Fruit fly (Drosophila melanogaster) whole organism, embryonic: ENCODE data around the gene Fas3.
A peak's percentile ranks its signal among the peaks of the same experiment; 100 is the strongest.

Source experiments
- Asciz ChIP-seq: fragments of 200-800 bp; sonication (Bioruptor generic); optimal IDR thresholded peaks from 2 replicates; lab custom pipeline; 2017; ENCODE audit warnings: missing biosample characterization, mild to moderate bottlenecking, missing genetic modification characterization, missing genetic modification reagents
- BtbVII ChIP-seq: fragments of 200-800 bp; sonication (Bioruptor generic); optimal IDR thresholded peaks from 3 replicates; lab custom pipeline; 2017; ENCODE audit warnings: missing biosample characterization, mild to moderate bottlenecking, missing genetic modification characterization
- CG10654 ChIP-seq: fragments of 200-800 bp; sonication (Bioruptor generic); optimal IDR thresholded peaks from 2 replicates; lab custom pipeline; 2016; ENCODE audit warnings: missing biosample characterization, missing genetic modification characterization
- CG11085 ChIP-seq: fragments of 200-800 bp; sonication (Bioruptor generic); IDR thresholded peaks from 2 replicates; pipeline ENCODE4 v1.3.6; 2022; ENCODE audit warnings: missing biosample characterization, missing genetic modification characterization
- CG11456 ChIP-seq: fragments of 200-800 bp; sonication (Bioruptor generic); IDR thresholded peaks from 3 replicates; pipeline ENCODE4 v1.3.6; 2022; ENCODE audit warnings: missing biosample characterization, missing genetic modification characterization
- CG12155 ChIP-seq: fragments of 200-800 bp; sonication (Bioruptor generic); optimal IDR thresholded peaks from 3 replicates; lab custom pipeline; 2016; ENCODE audit warnings: missing biosample characterization, missing genetic modification characterization
- CG12391 ChIP-seq: fragments of 200-800 bp; sonication (Bioruptor generic); optimal IDR thresholded peaks from 3 replicates; lab custom pipeline; 2018; ENCODE audit warnings: missing biosample characterization, mild to moderate bottlenecking, missing genetic modification characterization, moderate library complexity
- CG13287 ChIP-seq: fragments of 200-800 bp; sonication (Bioruptor generic); IDR thresholded peaks from 2 replicates; pipeline ENCODE4 v1.3.6; 2022; ENCODE audit warnings: missing biosample characterization, missing genetic modification characterization; ENCODE audit not compliant: partially characterized antibody
- CG14965 ChIP-seq: fragments of 200-800 bp; sonication (Bioruptor generic); optimal IDR thresholded peaks from 2 replicates; lab custom pipeline; 2016; ENCODE audit warnings: missing biosample characterization, missing genetic modification characterization, borderline replicate concordance
- CG16863 ChIP-seq: fragments of 200-800 bp; sonication (Bioruptor generic); optimal IDR thresholded peaks from 3 replicates; lab custom pipeline; 2016; ENCODE audit warnings: missing biosample characterization, missing genetic modification characterization
- CG18011 ChIP-seq: fragments of 200-800 bp; sonication (Bioruptor generic); optimal IDR thresholded peaks from 2 replicates; lab custom pipeline; 2017; ENCODE audit warnings: missing biosample characterization, missing genetic modification characterization, mild to moderate bottlenecking, moderate library complexity, missing genotype
- CG18262 ChIP-seq: fragments of 200-800 bp; optimal IDR thresholded peaks from 3 replicates; lab custom pipeline; 2019; ENCODE audit warnings: missing biosample characterization, mild to moderate bottlenecking, missing genetic modification characterization, moderate library complexity
- CG18476 ChIP-seq: fragments of 200-800 bp; sonication (Bioruptor generic); optimal IDR thresholded peaks from 2 replicates; lab custom pipeline; 2016; ENCODE audit warnings: missing biosample characterization, mild to moderate bottlenecking, missing genetic modification characterization
- CG2875 ChIP-seq: fragments of 200-800 bp; sonication (Bioruptor generic); optimal IDR thresholded peaks from 2 replicates; lab custom pipeline; 2017; ENCODE audit warnings: missing biosample characterization, mild to moderate bottlenecking, missing genetic modification characterization, missing genetic modification reagents
- CG30403 ChIP-seq: fragments of 200-800 bp; sonication (Bioruptor generic); optimal IDR thresholded peaks from 3 replicates; lab custom pipeline; 2016; ENCODE audit warnings: missing biosample characterization, missing genetic modification characterization
- CG31365 ChIP-seq: fragments of 200-800 bp; sonication (Bioruptor generic); optimal IDR thresholded peaks from 2 replicates; lab custom pipeline; 2018; ENCODE audit warnings: missing biosample characterization, mild to moderate bottlenecking, missing genetic modification characterization
- CG3726 ChIP-seq: fragments of 200-800 bp; sonication (Bioruptor generic); IDR thresholded peaks from 3 replicates; pipeline ENCODE4, ENCODE4 v1.3.6; 2022; ENCODE audit warnings: missing biosample characterization, missing genetic modification characterization
- CG3838 ChIP-seq: fragments of 200-800 bp; sonication (Bioruptor generic); optimal IDR thresholded peaks from 3 replicates; lab custom pipeline; 2016; ENCODE audit warnings: missing biosample characterization, missing genetic modification characterization
- CG6765 ChIP-seq: fragments of 200-800 bp; sonication (Bioruptor generic); optimal IDR thresholded peaks from 3 replicates; lab custom pipeline; 2017; ENCODE audit warnings: missing biosample characterization, mild to moderate bottlenecking, missing genetic modification characterization
- CG6854 ChIP-seq: fragments of 200-800 bp; sonication (Bioruptor generic); optimal IDR thresholded peaks from 3 replicates; lab custom pipeline; 2017; ENCODE audit warnings: missing biosample characterization, mild to moderate bottlenecking, missing genetic modification characterization
- CG7556 ChIP-seq: fragments of 200-800 bp; sonication (Bioruptor generic); optimal IDR thresholded peaks from 2 replicates; lab custom pipeline; 2017; ENCODE audit warnings: missing biosample characterization, mild to moderate bottlenecking, missing genetic modification characterization
- CG8281 ChIP-seq: fragments of 200-800 bp; sonication (Bioruptor generic); optimal IDR thresholded peaks from 2 replicates; lab custom pipeline; 2018; ENCODE audit warnings: missing biosample characterization, mild to moderate bottlenecking, missing genetic modification characterization, moderate library complexity
- CG9437 ChIP-seq: fragments of 200-800 bp; sonication (Bioruptor generic); optimal IDR thresholded peaks from 2 replicates; lab custom pipeline; 2018; ENCODE audit warnings: missing biosample characterization, mild to moderate bottlenecking, missing genetic modification characterization
- CG9727 ChIP-seq: fragments of 200-800 bp; sonication (Bioruptor generic); optimal IDR thresholded peaks from 3 replicates; lab custom pipeline; 2017; ENCODE audit warnings: missing biosample characterization, mild to moderate bottlenecking, missing genetic modification characterization
- Dbx ChIP-seq: fragments of 200-800 bp; sonication (Bioruptor generic); IDR thresholded peaks from 3 replicates; pipeline ENCODE4 v1.3.6; 2022; ENCODE audit warnings: missing biosample characterization, missing genetic modification characterization
- Dip3 ChIP-seq: fragments of 200-800 bp; sonication (Bioruptor generic); optimal IDR thresholded peaks from 3 replicates; lab custom pipeline; 2016; ENCODE audit warnings: missing biosample characterization, missing genetic modification characterization
- E2f1 ChIP-seq: fragments of 200-800 bp; sonication (Bioruptor generic); IDR thresholded peaks from 2 replicates; pipeline ENCODE4 v1.3.6; 2022; ENCODE audit warnings: missing biosample characterization, missing genetic modification characterization
- ERR ChIP-seq: fragments of 200-800 bp; sonication (Bioruptor generic); optimal IDR thresholded peaks from 2 replicates; lab custom pipeline; 2016; ENCODE audit warnings: missing biosample characterization, missing genetic modification characterization
- HLH3B ChIP-seq: fragments of 200-800 bp; sonication (Bioruptor generic); IDR thresholded peaks from 2 replicates; pipeline ENCODE4 v1.3.6; 2022; ENCODE audit warnings: missing biosample characterization, missing genetic modification characterization
- Hmr ChIP-seq: fragments of 200-800 bp; sonication (Bioruptor generic); optimal IDR thresholded peaks from 3 replicates; lab custom pipeline; 2017; ENCODE audit warnings: mild to moderate bottlenecking, missing biosample characterization, missing genetic modification reagents, missing genetic modification characterization
- Lim3 ChIP-seq: fragments of 200-800 bp; sonication (Bioruptor generic); IDR thresholded peaks from 2 replicates; pipeline ENCODE4 v1.3.6; 2022; ENCODE audit warnings: missing biosample characterization, missing genetic modification characterization
- Meics ChIP-seq: fragments of 200-800 bp; sonication (Bioruptor generic); optimal IDR thresholded peaks from 2 replicates; lab custom pipeline; 2017; ENCODE audit warnings: missing biosample characterization, mild to moderate bottlenecking, missing genetic modification characterization
- Side ChIP-seq: fragments of 200-800 bp; sonication (Bioruptor generic); optimal IDR thresholded peaks from 2 replicates; lab custom pipeline; 2016; ENCODE audit warnings: missing biosample characterization, missing genetic modification characterization
- Taf1 ChIP-seq: fragments of 200-800 bp; sonication (Bioruptor generic); IDR thresholded peaks from 2 replicates; pipeline ENCODE4 v1.3.6; 2022; ENCODE audit warnings: missing biosample characterization, missing genetic modification characterization
- amos ChIP-seq: fragments of 200-800 bp; sonication (Bioruptor generic); IDR thresholded peaks from 2 replicates; pipeline ENCODE4 v1.3.6; 2022; ENCODE audit warnings: missing biosample characterization, missing genetic modification characterization; ENCODE audit not compliant: partially characterized antibody
- ato ChIP-seq: fragments of 200-800 bp; sonication (Bioruptor generic); IDR thresholded peaks from 2 replicates; pipeline ENCODE4 v1.3.6; 2022; ENCODE audit warnings: missing biosample characterization, missing genetic modification characterization; ENCODE audit not compliant: partially characterized antibody
- caup ChIP-seq: fragments of 200-800 bp; sonication (Bioruptor generic); optimal IDR thresholded peaks from 3 replicates; lab custom pipeline; 2017; ENCODE audit warnings: missing biosample characterization, mild to moderate bottlenecking, missing genetic modification characterization, moderate library complexity; ENCODE audit not compliant: severe bottlenecking
- da ChIP-seq: fragments of 200-800 bp; sonication (Bioruptor generic); optimal IDR thresholded peaks from 2 replicates; lab custom pipeline; 2016; ENCODE audit warnings: missing biosample characterization, missing genetic modification characterization
- danr ChIP-seq: fragments of 200-800 bp; sonication (Bioruptor generic); IDR thresholded peaks from 2 replicates; pipeline ENCODE4 v1.3.6; 2022; ENCODE audit warnings: missing biosample characterization, missing genetic modification characterization
- dati ChIP-seq: fragments of 200-800 bp; sonication (Bioruptor generic); IDR thresholded peaks from 2 replicates; pipeline ENCODE4 v1.3.6; 2022; ENCODE audit warnings: missing biosample characterization, missing genetic modification characterization
- lab ChIP-seq: fragments of 200-800 bp; sonication (Bioruptor generic); optimal IDR thresholded peaks from 3 replicates; lab custom pipeline; 2017; ENCODE audit warnings: missing biosample characterization, missing genetic modification characterization, mild to moderate bottlenecking, moderate library complexity, missing genetic modification reagents
- lbe ChIP-seq: fragments of 200-800 bp; sonication (Bioruptor generic); optimal IDR thresholded peaks from 2 replicates; lab custom pipeline; 2016; ENCODE audit warnings: missing biosample characterization, mild to moderate bottlenecking, missing genetic modification characterization
- lola ChIP-seq, 3 experiments: fragments of >200 bp in 2 of 3; fragments of 200-800 bp in 1 of 3; sonication (Bioruptor generic) in 1 of 3; optimal IDR thresholded peaks; 2 replicates each; lab custom pipeline; 2017 to 2019; ENCODE audit warnings: missing biosample characterization in 3 of 3, missing genetic modification characterization in 3 of 3, mild to moderate bottlenecking in 1 of 3, moderate library complexity in 1 of 3
- maf-S ChIP-seq: fragments of 200-800 bp; sonication (Bioruptor generic); optimal IDR thresholded peaks from 2 replicates; lab custom pipeline; 2016; ENCODE audit warnings: missing biosample characterization, missing genetic modification characterization
- nau ChIP-seq: fragments of 200-800 bp; sonication (Bioruptor generic); optimal IDR thresholded peaks from 3 replicates; lab custom pipeline; 2017; ENCODE audit warnings: missing biosample characterization, mild to moderate bottlenecking, missing genetic modification characterization, missing genetic modification reagents
- p53 ChIP-seq: fragments of 200-800 bp; sonication (Bioruptor generic); optimal IDR thresholded peaks from 2 replicates; lab custom pipeline; 2016; ENCODE audit warnings: missing biosample characterization, missing genetic modification characterization
- pzg ChIP-seq: fragments of 200-800 bp; sonication (Bioruptor generic); optimal IDR thresholded peaks from 3 replicates; lab custom pipeline; 2018; ENCODE audit warnings: missing biosample characterization, mild to moderate bottlenecking, missing genetic modification characterization, moderate library complexity
- sens-2 ChIP-seq: fragments of 200-800 bp; sonication (Bioruptor generic); IDR thresholded peaks from 2 replicates; pipeline ENCODE4 v1.3.6; 2022; ENCODE audit warnings: missing biosample characterization, missing genetic modification characterization
- stwl ChIP-seq: fragments of 200-800 bp; sonication (Bioruptor generic); optimal IDR thresholded peaks from 3 replicates; lab custom pipeline; 2018; ENCODE audit warnings: missing biosample characterization, mild to moderate bottlenecking, missing genetic modification characterization, moderate library complexity
- toy ChIP-seq: fragments of 200-800 bp; sonication (Bioruptor generic); IDR thresholded peaks from 2 replicates; pipeline ENCODE4 v1.3.6; 2022; ENCODE audit warnings: missing biosample characterization, missing genetic modification characterization
- ttk ChIP-seq: fragments of 200-800 bp; sonication (Bioruptor generic); IDR thresholded peaks from 2 replicates; pipeline ENCODE4 v2.1.2; 2022; ENCODE audit warnings: missing biosample characterization, missing genetic modification characterization

The Fas3 gene

dm6 chr2L:18345194-18345593 is 25.3 kb downstream of the Fas3 start (continued):
- TF ChIP-seq ato (GFP tag; lab: Robert Waterston, UW): no peak
- TF ChIP-seq CG18476 (GFP tag; lab: Kevin White, UChicago): no peak
- peak; percentile 31 for TF ChIP-seq CG9727
- no peak for TF ChIP-seq lbe (GFP tag; lab: Kevin White, UChicago)
- TF ChIP-seq Side: no peak
- no peak for TF ChIP-seq nau (GFP tag; lab: Kevin White, UChicago)
- no peak for TF ChIP-seq pzg (GFP tag; lab: Kevin White, UChicago)
- TF ChIP-seq ERR (GFP tag; lab: Kevin White, UChicago): no peak
- no peak for TF ChIP-seq p53 (GFP tag; lab: Kevin White, UChicago)
- no peak for TF ChIP-seq Taf1
- TF ChIP-seq CG30403: peak; percentile 22
- TF ChIP-seq CG2875: peak; percentile 43
- TF ChIP-seq Dbx (GFP tag; lab: Robert Waterston, UW): no peak
- TF ChIP-seq da (GFP tag; lab: Kevin White, UChicago): no peak
- TF ChIP-seq stwl (tag; lab: Kevin White, UChicago): no peak
- TF ChIP-seq CG14965 (GFP tag; lab: Kevin White, UChicago): no peak
- no peak for TF ChIP-seq CG6765 (GFP tag; lab: Kevin White, UChicago)
- no peak for TF ChIP-seq CG6854 (GFP tag; lab: Kevin White, UChicago)
- TF ChIP-seq caup (GFP tag; lab: Kevin White, UChicago): no peak
- no peak for TF ChIP-seq Lim3
- TF ChIP-seq HLH3B (GFP tag; lab: Robert Waterston, UW): no peak
- peak; percentile 8; the same call in 1 of the 2 replicates for TF ChIP-seq E2f1 (GFP tag; lab: Robert Waterston, UW)
- no peak for TF ChIP-seq CG18011 (GFP tag; lab: Kevin White, UChicago)
- TF ChIP-seq CG31365: no peak
- TF ChIP-seq Asciz (GFP tag; lab: Kevin White, UChicago): peak; percentile 43
- no peak for TF ChIP-seq BtbVII (GFP tag; lab: Kevin White, UChicago)
- peak; percentile 67 for TF ChIP-seq CG18262 (tag; lab: Kevin White, UChicago)
- TF ChIP-seq Meics (GFP tag; lab: Kevin White, UChicago): no peak
- peak; percentile 1 for TF ChIP-seq Hmr (GFP tag; lab: Kevin White, UChicago)
- TF ChIP-seq sens-2 (GFP tag; lab: Robert Waterston, UW): no peak
- no peak for TF ChIP-seq CG3838
- TF ChIP-seq CG8281 (tag; lab: Kevin White, UChicago): no peak
- TF ChIP-seq CG12155 (GFP tag; lab: Kevin White, UChicago): no peak
- TF ChIP-seq CG11085: no peak
- no peak for TF ChIP-seq CG10654 (GFP tag; lab: Kevin White, UChicago)
- no peak for TF ChIP-seq ttk
- peak in 1 of 3 experiments; percentile 55 for TF ChIP-seq lola (GFP tag; optimal IDR thresholded peaks at IDR 0.05; lab: Kevin White, UChicago)
- no peak for TF ChIP-seq dati
- peak; percentile 30 for TF ChIP-seq CG7556
- TF ChIP-seq CG16863 (GFP tag; lab: Kevin White, UChicago): no peak
- TF ChIP-seq Dip3 (GFP tag; lab: Kevin White, UChicago): no peak
- no peak for TF ChIP-seq danr (GFP tag; lab: Robert Waterston, UW)
- TF ChIP-seq lab (GFP tag; lab: Kevin White, UChicago): peak; percentile 21
- TF ChIP-seq CG11456: no peak
- TF ChIP-seq toy (GFP tag; lab: Robert Waterston, UW): no peak
- TF ChIP-seq maf-S (GFP tag; lab: Kevin White, UChicago): no peak
- TF ChIP-seq amos (GFP tag; lab: Robert Waterston, UW): no peak
- TF ChIP-seq CG13287: no peak
- TF ChIP-seq CG12391: peak; percentile 50
- no peak for TF ChIP-seq CG3726
- TF ChIP-seq CG9437: peak; percentile 10
